Fruit fly (Drosophila melanogaster) whole organism, embryonic: Measurements from ENCODE around the gene Ppi1.

Source experiments
- ATbp ChIP-seq: fragments of 200-800 bp; sonication (Bioruptor generic); optimal IDR thresholded peaks from 2 replicates; lab custom pipeline; 2017; ENCODE audit warnings: missing biosample characterization, mild to moderate bottlenecking, missing genetic modification characterization, missing genetic modification reagents
- Atf-2 ChIP-seq: fragments of 200-800 bp; sonication (Bioruptor generic); optimal IDR thresholded peaks from 2 replicates; lab custom pipeline; 2016; ENCODE audit warnings: missing biosample characterization, missing genetic modification characterization
- Atf6 ChIP-seq: fragments of 200-800 bp; sonication (Bioruptor generic); IDR thresholded peaks from 2 replicates; pipeline ENCODE4 v1.3.6; 2022; ENCODE audit warnings: missing biosample characterization, missing genetic modification characterization
- CG10654 ChIP-seq: fragments of 200-800 bp; sonication (Bioruptor generic); optimal IDR thresholded peaks from 2 replicates; lab custom pipeline; 2016; ENCODE audit warnings: missing biosample characterization, missing genetic modification characterization
- CG11696 ChIP-seq: fragments of 200-800 bp; sonication (Bioruptor generic); IDR thresholded peaks from 2 replicates; pipeline ENCODE4 v1.3.6; 2022; ENCODE audit warnings: missing biosample characterization, missing genetic modification characterization
- CG12155 ChIP-seq: fragments of 200-800 bp; sonication (Bioruptor generic); optimal IDR thresholded peaks from 3 replicates; lab custom pipeline; 2016; ENCODE audit warnings: missing biosample characterization, missing genetic modification characterization
- CG12769 ChIP-seq: fragments of 200-800 bp; sonication (Bioruptor generic); optimal IDR thresholded peaks from 2 replicates; lab custom pipeline; 2019; ENCODE audit warnings: missing biosample characterization, mild to moderate bottlenecking, missing genetic modification characterization, moderate library complexity
- CG14965 ChIP-seq: fragments of 200-800 bp; sonication (Bioruptor generic); optimal IDR thresholded peaks from 2 replicates; lab custom pipeline; 2016; ENCODE audit warnings: missing biosample characterization, missing genetic modification characterization, borderline replicate concordance
- CG16815 ChIP-seq: fragments of 200-800 bp; sonication (Bioruptor generic); optimal IDR thresholded peaks from 3 replicates; lab custom pipeline; 2017; ENCODE audit warnings: missing biosample characterization, mild to moderate bottlenecking, missing genetic modification characterization
- CG17829 ChIP-seq: fragments of 200-800 bp; optimal IDR thresholded peaks from 2 replicates; lab custom pipeline; 2019; ENCODE audit warnings: missing biosample characterization, mild to moderate bottlenecking, missing genetic modification characterization, moderate library complexity
- CG1792 ChIP-seq: fragments of 200-800 bp; sonication (Bioruptor generic); optimal IDR thresholded peaks from 2 replicates; lab custom pipeline; 2016; ENCODE audit warnings: missing biosample characterization, missing genetic modification characterization
- CG5245 ChIP-seq: fragments of 200-800 bp; sonication (Bioruptor generic); optimal IDR thresholded peaks from 3 replicates; lab custom pipeline; 2016; ENCODE audit warnings: missing biosample characterization, missing genetic modification characterization
- CG6689 ChIP-seq: fragments of 200-800 bp; sonication (Bioruptor generic); IDR thresholded peaks from 2 replicates; pipeline ENCODE4 v1.3.6; 2022; ENCODE audit warnings: missing biosample characterization, missing genetic modification characterization
- CG6791 ChIP-seq: fragments of 200-800 bp; sonication (Bioruptor generic); IDR thresholded peaks from 3 replicates; pipeline ENCODE4 v1.3.6; 2022; ENCODE audit warnings: missing biosample characterization, missing genetic modification characterization; ENCODE audit not compliant: partially characterized antibody
- CG6854 ChIP-seq: fragments of 200-800 bp; sonication (Bioruptor generic); optimal IDR thresholded peaks from 3 replicates; lab custom pipeline; 2017; ENCODE audit warnings: missing biosample characterization, mild to moderate bottlenecking, missing genetic modification characterization
- CG7987 ChIP-seq: fragments of 200-800 bp; sonication (Bioruptor generic); optimal IDR thresholded peaks from 2 replicates; lab custom pipeline; 2018; ENCODE audit warnings: missing biosample characterization, mild to moderate bottlenecking, missing genetic modification characterization, moderate library complexity
- Camta ChIP-seq: fragments of 200-800 bp; sonication (Bioruptor generic); optimal IDR thresholded peaks from 2 replicates; lab custom pipeline; 2016; ENCODE audit warnings: missing biosample characterization, missing genetic modification characterization
- Deaf1 ChIP-seq: fragments of 200-800 bp; optimal IDR thresholded peaks from 3 replicates; lab custom pipeline; 2019; ENCODE audit warnings: missing biosample characterization, mild to moderate bottlenecking, missing genetic modification characterization, moderate library complexity
- Dp ChIP-seq: fragments of 200-800 bp; sonication (Bioruptor generic); optimal IDR thresholded peaks from 2 replicates; lab custom pipeline; 2018; ENCODE audit warnings: missing biosample characterization, mild to moderate bottlenecking, missing genetic modification characterization, moderate library complexity
- E2f2 ChIP-seq: fragments of 200-800 bp; sonication (Bioruptor generic); IDR thresholded peaks from 2 replicates; pipeline ENCODE4 v1.3.6; 2022; ENCODE audit warnings: missing biosample characterization, missing genetic modification characterization
- HLH4C ChIP-seq: fragments of 200-800 bp; sonication (Bioruptor generic); IDR thresholded peaks from 3 replicates; pipeline ENCODE4 v1.3.6; 2022; ENCODE audit warnings: missing biosample characterization, missing genetic modification characterization; ENCODE audit not compliant: partially characterized antibody
- Med ChIP-seq: fragments of 200-800 bp; sonication (Bioruptor generic); peaks from one replicate; lab custom pipeline; 2016; ENCODE audit warnings: missing biosample characterization, missing genetic modification characterization, mild to moderate bottlenecking, inconsistent platforms, moderate library complexity
- Mrtf ChIP-seq: fragments of 200-800 bp; sonication (Bioruptor generic); IDR thresholded peaks from 3 replicates; pipeline ENCODE4 v1.3.6; 2022; ENCODE audit warnings: missing biosample characterization, missing genetic modification characterization
- NFAT ChIP-seq: fragments of 200-800 bp; sonication (Bioruptor generic); IDR thresholded peaks from 2 replicates; pipeline ENCODE4 v1.3.6; 2022; ENCODE audit warnings: missing biosample characterization, missing genetic modification characterization
- NK7.1 ChIP-seq: fragments of 200-800 bp; sonication (Bioruptor generic); optimal IDR thresholded peaks from 3 replicates; lab custom pipeline; 2016; ENCODE audit warnings: missing biosample characterization, missing genetic modification characterization
- Poxn ChIP-seq: fragments of 200-800 bp; sonication (Bioruptor generic); IDR thresholded peaks from 2 replicates; pipeline ENCODE4 v1.3.6; 2022; ENCODE audit warnings: missing biosample characterization, missing genetic modification characterization
- Usf ChIP-seq: fragments of 200-800 bp; sonication (Bioruptor generic); optimal IDR thresholded peaks from 2 replicates; lab custom pipeline; 2017; ENCODE audit warnings: missing genotype, missing biosample characterization, missing genetic modification characterization
- Xrp1 ChIP-seq: fragments of 200-800 bp; sonication (Bioruptor generic); IDR thresholded peaks from 2 replicates; pipeline ENCODE4 v1.3.6; 2022; ENCODE audit warnings: missing biosample characterization, missing genetic modification characterization
- ara ChIP-seq: fragments of 200-800 bp; sonication (Bioruptor generic); IDR thresholded peaks from 2 replicates; pipeline ENCODE4 v1.3.6; 2022; ENCODE audit warnings: missing biosample characterization, missing genetic modification characterization
- chinmo ChIP-seq: fragments of 200-800 bp; sonication (Bioruptor generic); IDR thresholded peaks from 4 replicates; pipeline ENCODE4 v1.3.6; 2022; ENCODE audit warnings: missing biosample characterization, missing genetic modification characterization; ENCODE audit not compliant: partially characterized antibody
- crol ChIP-seq: fragments of 200-800 bp; sonication (Bioruptor generic); IDR thresholded peaks from 2 replicates; pipeline ENCODE4 v1.3.6; 2022; ENCODE audit warnings: missing biosample characterization, missing genetic modification characterization
- dimm ChIP-seq: fragments of 200-800 bp; sonication (Bioruptor generic); IDR thresholded peaks from 2 replicates; pipeline ENCODE4 v1.3.6; 2022; ENCODE audit warnings: missing biosample characterization, missing genetic modification characterization
- insv ChIP-seq, 2 experiments: fragments of 200-800 bp; sonication (Bioruptor generic); optimal IDR thresholded peaks; 3 replicates each; lab custom pipeline; 2016 to 2018; ENCODE audit warnings: missing biosample characterization in 2 of 2, missing genetic modification characterization in 2 of 2
- jigr1 ChIP-seq: fragments of 200-800 bp; sonication (Bioruptor generic); IDR thresholded peaks from 3 replicates; pipeline ENCODE4 v1.3.6; 2022; ENCODE audit warnings: missing biosample characterization, missing genetic modification characterization
- pita ChIP-seq: fragments of 200-800 bp; sonication (Bioruptor generic); optimal IDR thresholded peaks from 2 replicates; lab custom pipeline; 2017; ENCODE audit warnings: missing biosample characterization, mild to moderate bottlenecking, missing genetic modification characterization
- sd ChIP-seq: fragments of 200-800 bp; sonication (Bioruptor generic); optimal IDR thresholded peaks from 3 replicates; lab custom pipeline; 2018; ENCODE audit warnings: missing biosample characterization, mild to moderate bottlenecking, missing genetic modification characterization, moderate library complexity
- sens ChIP-seq: fragments of 200-800 bp; sonication (Bioruptor generic); peaks from one replicate; lab custom pipeline; 2016; ENCODE audit warnings: missing biosample characterization, missing genetic modification characterization
- slp2 ChIP-seq: fragments of 200-800 bp; sonication (Bioruptor generic); optimal IDR thresholded peaks from 2 replicates; lab custom pipeline; 2016; ENCODE audit warnings: missing biosample characterization, missing genetic modification characterization
- stwl ChIP-seq: fragments of 200-800 bp; sonication (Bioruptor generic); optimal IDR thresholded peaks from 3 replicates; lab custom pipeline; 2018; ENCODE audit warnings: missing biosample characterization, mild to moderate bottlenecking, missing genetic modification characterization, moderate library complexity
- sug ChIP-seq: fragments of 200-800 bp; optimal IDR thresholded peaks from 2 replicates; lab custom pipeline; 2019; ENCODE audit warnings: missing biosample characterization, mild to moderate bottlenecking, missing genetic modification characterization, moderate library complexity
- wek ChIP-seq: fragments of 200-800 bp; sonication (Bioruptor generic); optimal IDR thresholded peaks from 3 replicates; lab custom pipeline; 2018; ENCODE audit warnings: missing biosample characterization, mild to moderate bottlenecking, missing genetic modification characterization, moderate library complexity

Ppi1 gene

dm6 chr3R:30177494-30177893, 48.6 kb upstream of the Ppi1 start, which contains the start of the genes CG1983 and CG15530 (continued):
- TF ChIP-seq chinmo (GFP tag; lab: Robert Waterston, UW) (no peak), Atf6 (GFP tag; lab: Robert Waterston, UW) (no peak), Atf-2 (GFP tag; lab: Kevin White, UChicago) (no peak), dimm (GFP tag; lab: Robert Waterston, UW) (no peak), Usf (no peak), NK7.1 (no peak), CG16815 (GFP tag; lab: Kevin White, UChicago) (no peak), CG10654 (GFP tag; lab: Kevin White, UChicago) (no peak), Xrp1 (GFP tag; lab: Robert Waterston, UW) (no peak), NFAT (no peak), stwl (peak; percentile 30), CG11696 (GFP tag; lab: Robert Waterston, UW) (no peak), E2f2 (GFP tag; lab: Robert Waterston, UW) (peak; percentile 89), sug (tag; lab: Kevin White, UChicago) (no peak), ara (GFP tag; lab: Robert Waterston, UW) (no peak), HLH4C (GFP tag; lab: Robert Waterston, UW) (no peak), CG17829 (tag; lab: Kevin White, UChicago) (no peak), jigr1 (no peak), CG12155 (GFP tag; lab: Kevin White, UChicago) (no peak), Mrtf (GFP tag; lab: Robert Waterston, UW) (no peak), sens (GFP tag; lab: Kevin White, UChicago) (peak; percentile 44), Camta (GFP tag; lab: Kevin White, UChicago) (no peak), slp2 (no peak), Deaf1 (tag; lab: Kevin White, UChicago) (no peak), CG7987 (GFP tag; lab: Kevin White, UChicago) (no peak)

dm6 chr3R:30176314-30176713, 47.4 kb upstream of the Ppi1 start:
- no peak for TF ChIP-seq wek (GFP tag; lab: Kevin White, UChicago)
- no peak for TF ChIP-seq Atf-2 (GFP tag; lab: Kevin White, UChicago)
- TF ChIP-seq CG14965 = no peak
- no peak for TF ChIP-seq CG6689 (GFP tag; lab: Robert Waterston, UW)
- TF ChIP-seq insv (GFP tag; optimal IDR thresholded peaks at IDR 0.05; lab: Kevin White, UChicago) = no peak
- TF ChIP-seq CG5245 = no peak
- TF ChIP-seq crol (GFP tag; lab: Robert Waterston, UW) = peak; percentile 20; the same call in 1 of the 2 replicates
- TF ChIP-seq Dp = no peak
- peak; percentile 36; the same call in 1 of the 3 replicates for TF ChIP-seq CG6791 (GFP tag; lab: Robert Waterston, UW)
- TF ChIP-seq CG12769 (tag; lab: Kevin White, UChicago) = peak; percentile 93
- no peak for TF ChIP-seq CG6854 (GFP tag; lab: Kevin White, UChicago)
- no peak for TF ChIP-seq pita (GFP tag; lab: Kevin White, UChicago)
- peak; percentile 81 for TF ChIP-seq sd (tag; lab: Kevin White, UChicago)
- no peak for TF ChIP-seq CG1792 (GFP tag; lab: Kevin White, UChicago)
- TF ChIP-seq Poxn (GFP tag; lab: Robert Waterston, UW) = no peak
- TF ChIP-seq Med = peak; percentile 26
- 0 out of 4 replicates have a peak, but pooled peaks have one; percentile 15 for TF ChIP-seq chinmo (GFP tag; lab: Robert Waterston, UW)
- TF ChIP-seq ATbp (GFP tag; lab: Kevin White, UChicago) = no peak
